Fruit fly (Drosophila melanogaster) S2 (cell line): ENCODE results near the gene Sod1.

Experiments
- CG8478 ChIP-seq: fragments of >200 bp; optimal IDR thresholded peaks from 2 replicates; lab custom pipeline; 2018
- CTCF ChIP-seq, 2 experiments: fragments of >200 bp; optimal IDR thresholded peaks; 2 replicates each; lab custom pipeline; 2018

dm6 chr3L:11101598-11101997 is 11.9 kb downstream of the Sod1 start, which contains the start of gene Elo68beta:
- no peak for TF ChIP-seq CG8478
- no peak for TF ChIP-seq CTCF (optimal IDR thresholded peaks at IDR 0.05; lab: Kevin White, UChicago)
